Worm (Caenorhabditis elegans): ENCODE data around the gene ZK1307.3.

The ZK1307.3 gene

DNA sequence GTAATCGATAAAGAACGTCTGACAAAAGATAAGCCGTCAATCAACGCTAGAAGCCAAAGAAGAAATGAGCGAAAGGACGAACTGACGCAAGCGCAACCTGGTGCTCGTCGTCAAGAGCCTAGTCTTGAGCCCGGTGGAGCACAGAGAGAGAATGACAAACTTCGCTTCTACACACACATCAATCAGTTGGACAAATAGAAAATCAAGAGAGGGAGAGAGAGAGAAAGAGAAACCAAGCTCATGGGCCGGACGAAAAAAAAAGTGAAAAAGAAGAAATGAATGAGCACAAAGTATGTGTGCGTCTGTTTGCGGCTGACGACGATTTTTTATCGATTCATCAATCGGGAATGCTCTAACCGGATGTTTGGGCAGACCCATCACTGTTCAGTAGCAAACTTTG lies 31.7 kb downstream of the ZK1307.3 start (continued):
- TF ChIP-seq dve-1 (tag; optimal IDR thresholded peaks at IDR 0.05; ENCODE audit: insufficient read depth) (no peak), hmg-1.1 (GFP tag; IDR thresholded peaks at IDR 0.05) (no peak), nhr-42 (GFP tag; IDR thresholded peaks at IDR 0.05) (no peak), lin-15B (tag; optimal IDR thresholded peaks at IDR 0.05) (no peak), egl-27 (tag; optimal IDR thresholded peaks at IDR 0.05) (no peak), lim-7 (GFP tag; IDR thresholded peaks at IDR 0.05) (no peak), pha-4 (GFP tag; IDR thresholded peaks at IDR 0.05) (no peak; the same call in none of the 2 replicates), pha-4 (tag; optimal IDR thresholded peaks at IDR 0.05) (peak; percentile 37)

DNA sequence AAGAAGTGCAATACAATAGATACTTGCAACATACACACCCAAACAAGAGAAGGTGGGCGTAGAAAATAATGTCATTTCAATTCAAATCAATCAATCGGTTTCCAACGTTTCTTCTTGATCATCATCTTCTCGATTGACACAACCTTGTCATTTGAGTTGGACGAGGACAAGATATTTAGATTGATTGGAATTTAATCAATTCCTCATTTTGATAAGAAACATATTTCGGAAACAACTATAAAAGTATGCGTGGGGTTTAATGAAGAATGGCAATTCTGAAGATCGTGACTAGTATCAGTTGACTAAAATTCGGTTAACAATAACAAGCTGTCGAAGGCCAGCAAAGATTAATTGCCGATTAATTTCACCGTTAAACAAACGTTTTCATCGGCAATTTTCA lies 32.2 kb downstream of the ZK1307.3 start:
- TF ChIP-seq dmd-9 (GFP tag; IDR thresholded peaks at IDR 0.05) (no peak), zip-2 (tag; optimal IDR thresholded peaks at IDR 0.05) (no peak), pha-4 (GFP tag; IDR thresholded peaks at IDR 0.05) (no peak), pha-4 (tag; optimal IDR thresholded peaks at IDR 0.05) (no peak), aly-2 (tag; optimal IDR thresholded peaks at IDR 0.05) (no peak), fos-1 (tag; optimal IDR thresholded peaks at IDR 0.05) (no peak), hlh-30 (tag; optimal IDR thresholded peaks at IDR 0.05; ENCODE audit: insufficient read depth) (no peak), attf-4 (tag; optimal IDR thresholded peaks at IDR 0.05) (no peak), F26F4.8 (GFP tag; conservative IDR thresholded peaks at IDR 0.05) (no peak), snpc-4 (tag; optimal IDR thresholded peaks at IDR 0.05) (no peak), T20F7.1 (GFP tag; optimal IDR thresholded peaks at IDR 0.05) (peak; percentile 65), spr-3 (GFP tag; optimal IDR thresholded peaks at IDR 0.05) (no peak), skn-1 (tag; optimal IDR thresholded peaks at IDR 0.05) (no peak), spr-1 (tag; optimal IDR thresholded peaks at IDR 0.05) (no peak), nhr-102 (tag; optimal IDR thresholded peaks at IDR 0.05) (peak; percentile 12), nhr-77 (tag; optimal IDR thresholded peaks at IDR 0.05) (no peak), F44E2.7 (GFP tag; IDR thresholded peaks at IDR 0.05) (no peak), lin-38 (GFP tag; IDR thresholded peaks at IDR 0.05) (no peak), lsy-2 (tag; optimal IDR thresholded peaks at IDR 0.05) (no peak), ctbp-1 (GFP tag; IDR thresholded peaks at IDR 0.05) (no peak), ZK546.5 (tag; optimal IDR thresholded peaks at IDR 0.05) (no peak), saeg-2 (GFP tag; IDR thresholded peaks at IDR 0.05) (no peak), lin-13 (GFP tag; optimal IDR thresholded peaks at IDR 0.05) (peak; percentile 21), lin-29 (GFP tag; IDR thresholded peaks at IDR 0.05) (no peak), R02D3.7 (tag; optimal IDR thresholded peaks at IDR 0.05) (no peak), cey-2 (tag; optimal IDR thresholded peaks at IDR 0.05; ENCODE audit: borderline replicate concordance, insufficient read depth) (no peak), F10B5.3 (tag; optimal IDR thresholded peaks at IDR 0.05) (no peak), ceh-62 (tag; optimal IDR thresholded peaks at IDR 0.05) (no peak), ceh-32 (tag; optimal IDR thresholded peaks at IDR 0.05; ENCODE audit: poor library complexity) (no peak), madf-5 (GFP tag; IDR thresholded peaks at IDR 0.05) (no peak), Y105C5A.15 (GFP tag; IDR thresholded peaks at IDR 0.05) (no peak), pqm-1 (tag; optimal IDR thresholded peaks at IDR 0.05) (no peak), nhr-25 (tag; optimal IDR thresholded peaks at IDR 0.05; ENCODE audit: borderline replicate concordance, insufficient read depth) (no peak), rbr-2 (tag; optimal IDR thresholded peaks at IDR 0.05) (no peak), dmd-6 (GFP tag; IDR thresholded peaks at IDR 0.05) (peak; percentile 89), sdz-12 (GFP tag; optimal IDR thresholded peaks at IDR 0.05) (no peak), php-3 (GFP tag; IDR thresholded peaks at IDR 0.05) (peak; percentile 76), arid-1 (GFP tag; conservative IDR thresholded peaks at IDR 0.05) (no peak), duxl-1 (tag; optimal IDR thresholded peaks at IDR 0.05; ENCODE audit: poor library complexity) (no peak), fkh-10 (GFP tag; optimal IDR thresholded peaks at IDR 0.05) (no peak), jun-1 (tag; optimal IDR thresholded peaks at IDR 0.05) (no peak), daf-12 (tag; optimal IDR thresholded peaks at IDR 0.05) (no peak), egl-27 (tag; optimal IDR thresholded peaks at IDR 0.05) (no peak), ceh-20 (GFP tag; IDR thresholded peaks at IDR 0.05) (0 out of 2 replicates have a peak, but pooled peaks have one; percentile 32), mdl-1 (tag; optimal IDR thresholded peaks at IDR 0.05) (no peak)

All from whole organism, L4 larva.